Worm (Caenorhabditis elegans): ENCODE measurements around the gene F57C12.2.

DNA sequence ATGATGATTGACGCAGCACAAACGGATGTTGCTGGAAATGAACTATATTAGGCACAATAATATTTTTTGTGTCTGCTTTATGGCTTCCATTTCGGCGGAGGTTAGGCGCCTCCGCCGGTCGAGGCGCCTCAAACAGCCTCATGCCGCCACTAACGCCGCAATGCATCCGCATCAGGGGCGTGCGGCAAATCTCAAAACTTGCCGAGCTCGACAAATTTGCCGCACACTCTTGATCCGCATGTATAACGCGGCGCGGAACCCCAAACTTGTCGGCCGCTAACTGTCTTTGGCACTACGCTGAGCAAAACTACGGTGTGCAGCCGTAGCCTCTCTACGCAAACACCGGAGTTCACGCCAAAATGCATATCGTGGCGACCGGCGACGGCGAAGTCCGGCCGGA, 30.6 kb upstream of the F57C12.2 start:
- TF ChIP-seq lsy-27 (tag; optimal IDR thresholded peaks at IDR 0.05; ENCODE audit: borderline replicate concordance, insufficient read depth): no peak
- TF ChIP-seq egrh-3 (GFP tag; IDR thresholded peaks at IDR 0.05): no peak
- TF ChIP-seq unc-62 (GFP tag; optimal IDR thresholded peaks at IDR 0.05): no peak
- TF ChIP-seq madf-3 (GFP tag; IDR thresholded peaks at IDR 0.05): no peak
- no peak for TF ChIP-seq C17E4.6 (GFP tag; IDR thresholded peaks at IDR 0.05)
- no peak for TF ChIP-seq cebp-1 (GFP tag; IDR thresholded peaks at IDR 0.05)
- no peak for TF ChIP-seq cebp-1 (tag; optimal IDR thresholded peaks at IDR 0.05)
- TF ChIP-seq efl-1 (GFP tag; optimal IDR thresholded peaks at IDR 0.05): no peak
- TF ChIP-seq egl-44 (GFP tag; IDR thresholded peaks at IDR 0.05): no peak
- TF ChIP-seq lir-1 (GFP tag; conservative IDR thresholded peaks at IDR 0.05): no peak
- no peak for TF ChIP-seq pha-4 (tag; optimal IDR thresholded peaks at IDR 0.05)
- TF ChIP-seq tlf-1 (GFP tag; optimal IDR thresholded peaks at IDR 0.05): no peak
- no peak for TF ChIP-seq lsl-1 (GFP tag; optimal IDR thresholded peaks at IDR 0.05)
- no peak for TF ChIP-seq atf-7 (tag; optimal IDR thresholded peaks at IDR 0.05)
- TF ChIP-seq unc-130 (GFP tag; optimal IDR thresholded peaks at IDR 0.05): no peak
